Worm (Caenorhabditis elegans): ENCODE results near the gene Y82E9BR.6.

DNA sequence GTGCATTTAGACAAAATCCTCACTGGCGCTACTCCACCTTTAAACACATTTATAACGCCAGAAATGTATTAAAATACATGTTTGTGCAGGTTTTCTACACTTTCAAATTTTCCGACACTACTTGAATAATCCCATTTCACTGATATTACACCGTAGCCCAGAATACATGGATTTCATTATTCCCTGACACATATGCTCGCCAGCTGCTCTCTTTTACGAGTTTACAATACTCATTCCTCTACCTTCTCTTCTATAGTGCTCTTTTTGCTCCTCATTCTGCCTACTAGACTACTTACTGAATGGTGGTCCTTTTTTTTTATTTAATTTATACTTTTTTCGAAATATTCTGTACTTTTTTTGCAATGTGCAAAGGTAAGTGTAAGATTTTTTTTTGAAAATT, 8.5 kb upstream of the Y82E9BR.6 start:
- TF ChIP-seq hlh-4 (tag; optimal IDR thresholded peaks at IDR 0.05), result no peak
- no peak for TF ChIP-seq ztf-11 (tag; optimal IDR thresholded peaks at IDR 0.05)
- no peak for TF ChIP-seq nhr-90 (tag; optimal IDR thresholded peaks at IDR 0.05; ENCODE audit: poor library complexity)
- no peak for TF ChIP-seq nhr-11 (tag; optimal IDR thresholded peaks at IDR 0.05)
- no peak for TF ChIP-seq ces-1 (GFP tag; optimal IDR thresholded peaks at IDR 0.05)
